Worm (Caenorhabditis elegans) whole organism, L4 larva: ENCODE results near the gene pri-1.

Experiments used
- F26F4.8 ChIP-seq: fragments of 200-800 bp; sonication (Bioruptor generic); conservative IDR thresholded peaks from 2 replicates; pipeline ENCODE4 v1.3.6; 2022; ENCODE audit warnings: missing genetic modification characterization, missing compliant biosample characterization
- ceh-28 ChIP-seq: fragments of 150-350 bp; optimal IDR thresholded peaks from 2 replicates; lab custom pipeline; 2014; ENCODE audit warnings: missing biosample characterization, missing genetic modification reagents, missing genetic modification characterization
- nhr-10 ChIP-seq: fragments of 150-350 bp; optimal IDR thresholded peaks from 2 replicates; lab custom pipeline; 2014; ENCODE audit warnings: missing biosample characterization, missing genetic modification characterization
- php-3 ChIP-seq: fragments of 200-800 bp; sonication (Bioruptor generic); IDR thresholded peaks from 2 replicates; pipeline ENCODE4 v1.3.6; 2022; ENCODE audit warnings: missing genetic modification reagents, missing genetic modification characterization, missing compliant biosample characterization

- TF ChIP-seq ceh-28 (tag; lab: Kevin White, UChicago) (no peak), nhr-10 (tag; lab: Kevin White, UChicago) (no peak), F26F4.8 (GFP tag; lab: Robert Waterston, UW) (no peak), php-3 (no peak)
These were observed 3.6 kb upstream of the pri-1 start for ce11 chrIII:9617599-9618262.
